Worm (Caenorhabditis elegans) whole organism, L4/young adult: Measurements from ENCODE around the gene F38A1.8.

Experiments
- W03F9.2 ChIP-seq: fragments of 150-350 bp; optimal IDR thresholded peaks from 2 replicates; lab custom pipeline; 2014; ENCODE audit warnings: missing biosample characterization, missing genetic modification characterization
- dao-5 ChIP-seq: sonication (generic microtip); optimal IDR thresholded peaks from 2 replicates; lab custom pipeline; 2016; ENCODE audit warnings: missing genotype, missing genetic modification characterization, moderate library complexity, missing compliant biosample characterization

ce11 chrIV:1251242-1251911 is 11.7 kb upstream of the F38A1.8 start, which contains the start of the genes clec-166 and F38A1.6:
- TF ChIP-seq W03F9.2 (tag; lab: Kevin White, UChicago) = no peak
- TF ChIP-seq dao-5 (tag; lab: Kevin White, UChicago) = no peak
